Worm (Caenorhabditis elegans): Measurements from ENCODE around the gene chts-1.

DNA sequence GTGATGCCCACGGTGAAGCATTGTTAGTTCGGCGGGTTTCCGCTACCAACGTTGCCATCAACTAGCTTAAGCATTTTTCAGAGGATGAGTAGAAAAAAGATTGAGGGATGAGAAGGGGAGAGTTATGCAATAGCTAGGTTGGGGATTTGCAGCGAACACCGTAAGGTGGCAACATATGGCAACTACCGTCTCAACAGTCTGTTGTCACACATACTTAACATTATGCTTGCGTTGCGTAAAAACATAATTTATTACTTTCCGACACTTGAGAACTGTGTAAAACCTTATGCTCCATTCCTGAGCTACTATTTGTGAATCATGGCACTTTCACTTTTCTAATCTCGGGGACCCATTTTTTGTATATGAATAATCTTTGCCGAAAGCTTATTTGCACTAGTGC, 52.8 kb downstream of the chts-1 start:
- no peak for TF ChIP-seq ama-1 (optimal IDR thresholded peaks at IDR 0.05)
- no peak for TF ChIP-seq elt-3 (tag; optimal IDR thresholded peaks at IDR 0.05)
- TF ChIP-seq nhr-11 (tag; optimal IDR thresholded peaks at IDR 0.05): no peak
- TF ChIP-seq nhr-77 (tag; optimal IDR thresholded peaks at IDR 0.05): no peak
- TF ChIP-seq unc-62 (GFP tag; optimal IDR thresholded peaks at IDR 0.05): no peak
- no peak for TF ChIP-seq unc-39 (tag; optimal IDR thresholded peaks at IDR 0.05)
- TF ChIP-seq snpc-4 (tag; optimal IDR thresholded peaks at IDR 0.05): no peak
- TF ChIP-seq fos-1 (tag; optimal IDR thresholded peaks at IDR 0.05): no peak
- no peak for TF ChIP-seq lin-13 (GFP tag; optimal IDR thresholded peaks at IDR 0.05)
- no peak for TF ChIP-seq lsy-2 (tag; optimal IDR thresholded peaks at IDR 0.05)
- no peak for TF ChIP-seq crh-2 (tag; optimal IDR thresholded peaks at IDR 0.05)
- TF ChIP-seq nhr-6 (tag; optimal IDR thresholded peaks at IDR 0.05): no peak
